In genomic region chr2L:8463144-8464106, dm6 we compare ENCODE assay signal across 1 fruit fly cellular context.
A peak's percentile ranks its signal among the peaks of the same experiment; 100 is the strongest.
TF ChIP-seq lines count a peak whose summit lies in the region.

Gene Agpat2 (minus strand): TSS chr2L:8463994.

TF ChIP-seq in whole organism, embryonic, 481 proteins besides CTCF, POLR2A, EP300 and RAD21 (continued from another document and continues in another):
- no peak for TF ChIP-seq br (optimal IDR thresholded peaks at IDR 0.05; lab: Kevin White, UChicago)
- TF ChIP-seq fd102C (GFP tag; optimal IDR thresholded peaks at IDR 0.05; lab: Kevin White, UChicago) = no peak
- peak; percentile 83 for TF ChIP-seq lmd (GFP tag; IDR thresholded peaks at IDR 0.05; lab: Robert Waterston, UW)
- peak; percentile 30 for TF ChIP-seq da (GFP tag; optimal IDR thresholded peaks at IDR 0.05; lab: Kevin White, UChicago)
- peak; percentile 76 for TF ChIP-seq ranshi (GFP tag; IDR thresholded peaks at IDR 0.05; lab: Robert Waterston, UW)
- TF ChIP-seq Aef1 (GFP tag; IDR thresholded peaks at IDR 0.05; lab: Robert Waterston, UW) = peak; percentile 52
- peak; percentile 81 for TF ChIP-seq caup (GFP tag; optimal IDR thresholded peaks at IDR 0.05; lab: Kevin White, UChicago; ENCODE audit: severe bottlenecking)
- TF ChIP-seq shn (GFP tag; optimal IDR thresholded peaks at IDR 0.05; lab: Kevin White, UChicago) = peak; percentile 76
- no peak for TF ChIP-seq zen2 (GFP tag; IDR thresholded peaks at IDR 0.05; lab: Robert Waterston, UW; ENCODE audit: partially characterized antibody)
- TF ChIP-seq Fer1 (GFP tag; optimal IDR thresholded peaks at IDR 0.05; lab: Kevin White, UChicago) = peak; percentile 90
- peak; percentile 72 for TF ChIP-seq CG3407 (GFP tag; optimal IDR thresholded peaks at IDR 0.05; lab: Kevin White, UChicago)
- TF ChIP-seq CG11723 (GFP tag; optimal IDR thresholded peaks at IDR 0.05; lab: Kevin White, UChicago) = peak; percentile 64
- no peak for TF ChIP-seq ftz-f1 (GFP tag; optimal IDR thresholded peaks at IDR 0.05; lab: Kevin White, UChicago)
- peak; percentile 79 for TF ChIP-seq Max (GFP tag; optimal IDR thresholded peaks at IDR 0.05; lab: Kevin White, UChicago)
- TF ChIP-seq repo (GFP tag; optimal IDR thresholded peaks at IDR 0.05; lab: Kevin White, UChicago) = peak; percentile 59
- peak; percentile 58 for TF ChIP-seq NK7.1 (GFP tag; optimal IDR thresholded peaks at IDR 0.05; lab: Kevin White, UChicago)
- peak; percentile 71 for TF ChIP-seq Ada2b (GFP tag; IDR thresholded peaks at IDR 0.05; lab: Robert Waterston, UW)
- TF ChIP-seq CG3995 (GFP tag; optimal IDR thresholded peaks at IDR 0.05; lab: Kevin White, UChicago) = peak; percentile 25
- TF ChIP-seq C15 (GFP tag; IDR thresholded peaks at IDR 0.05; lab: Robert Waterston, UW) = 0 out of 3 replicates have a peak, but pooled peaks have one; percentile 30
- peak; percentile 87 for TF ChIP-seq CG4360 (GFP tag; IDR thresholded peaks at IDR 0.05; lab: Robert Waterston, UW)
- peak; percentile 74 for TF ChIP-seq Spps (tag; optimal IDR thresholded peaks at IDR 0.05; lab: Kevin White, UChicago)
- peak; percentile 72 for TF ChIP-seq CG12769 (tag; optimal IDR thresholded peaks at IDR 0.05; lab: Kevin White, UChicago)
- peak; percentile 42 for TF ChIP-seq Deaf1 (tag; optimal IDR thresholded peaks at IDR 0.05; lab: Kevin White, UChicago)
- peak; percentile 83 for TF ChIP-seq bcd (GFP tag; optimal IDR thresholded peaks at IDR 0.05; lab: Kevin White, UChicago)
- TF ChIP-seq CG34422 (GFP tag; IDR thresholded peaks at IDR 0.05; lab: Robert Waterston, UW) = peak; percentile 66; the same call in 2 of the 3 replicates
- TF ChIP-seq CG1792 (GFP tag; optimal IDR thresholded peaks at IDR 0.05; lab: Kevin White, UChicago) = peak; percentile 49
- no peak for TF ChIP-seq pita (GFP tag; optimal IDR thresholded peaks at IDR 0.05; lab: Kevin White, UChicago)
- TF ChIP-seq CG6254 (GFP tag; optimal IDR thresholded peaks at IDR 0.05; lab: Kevin White, UChicago) = peak; percentile 79
- TF ChIP-seq fu2 (GFP tag; optimal IDR thresholded peaks at IDR 0.05; lab: Kevin White, UChicago) = peak; percentile 72
- peak; percentile 87 for TF ChIP-seq CG15269 (tag; optimal IDR thresholded peaks at IDR 0.05; lab: Kevin White, UChicago)
- TF ChIP-seq Dbx (GFP tag; IDR thresholded peaks at IDR 0.05; lab: Robert Waterston, UW) = peak; percentile 61; the same call in 1 of the 3 replicates
- peak; percentile 74 for TF ChIP-seq cas (GFP tag; IDR thresholded peaks at IDR 0.05; lab: Robert Waterston, UW)
- TF ChIP-seq CG18619 (GFP tag; optimal IDR thresholded peaks at IDR 0.05; lab: Kevin White, UChicago) = peak; percentile 78
- TF ChIP-seq Dll (GFP tag; IDR thresholded peaks at IDR 0.05; lab: Robert Waterston, UW; ENCODE audit: partially characterized antibody) = no peak
- TF ChIP-seq Awh (GFP tag; IDR thresholded peaks at IDR 0.05; lab: Robert Waterston, UW) = peak; percentile 51; the same call in 1 of the 2 replicates
- TF ChIP-seq CG33213 (GFP tag; optimal IDR thresholded peaks at IDR 0.05; lab: Kevin White, UChicago) = peak; percentile 68
- peak in 1 of 2 experiments; percentile 38 for TF ChIP-seq crp (GFP tag; optimal IDR thresholded peaks at IDR 0.05; lab: Kevin White, UChicago)
- peak; percentile 71 for TF ChIP-seq Bteb2 (GFP tag; optimal IDR thresholded peaks at IDR 0.05; lab: Kevin White, UChicago)
- TF ChIP-seq NFAT (GFP tag; IDR thresholded peaks at IDR 0.05; lab: Robert Waterston, UW) = 0 out of 2 replicates have a peak, but pooled peaks have one; percentile 26
- peak; percentile 82 for TF ChIP-seq ATbp (GFP tag; optimal IDR thresholded peaks at IDR 0.05; lab: Kevin White, UChicago)
- TF ChIP-seq CG12071 (GFP tag; optimal IDR thresholded peaks at IDR 0.05; lab: Kevin White, UChicago) = peak; percentile 70
- peak; percentile 19 for TF ChIP-seq TFAM (GFP tag; optimal IDR thresholded peaks at IDR 0.05; lab: Kevin White, UChicago)
- TF ChIP-seq dati (GFP tag; IDR thresholded peaks at IDR 0.05; lab: Robert Waterston, UW) = no peak
- no peak for TF ChIP-seq Dref (GFP tag; IDR thresholded peaks at IDR 0.05; lab: Robert Waterston, UW)
- peak; percentile 81 for TF ChIP-seq Side (GFP tag; optimal IDR thresholded peaks at IDR 0.05; lab: Kevin White, UChicago)
- TF ChIP-seq bab2 (GFP tag; optimal IDR thresholded peaks at IDR 0.05; lab: Kevin White, UChicago) = peak; percentile 85
- peak; percentile 67 for TF ChIP-seq en (GFP tag; optimal IDR thresholded peaks at IDR 0.05; lab: Kevin White, UChicago)
- TF ChIP-seq CG14050 (GFP tag; IDR thresholded peaks at IDR 0.05; lab: Robert Waterston, UW) = peak; percentile 74
- TF ChIP-seq nerfin-2 (GFP tag; IDR thresholded peaks at IDR 0.05; lab: Robert Waterston, UW; ENCODE audit: partially characterized antibody) = no peak
- no peak for TF ChIP-seq vnd (GFP tag; IDR thresholded peaks at IDR 0.05; lab: Robert Waterston, UW; ENCODE audit: partially characterized antibody)
- no peak for TF ChIP-seq Sin3A (optimal IDR thresholded peaks at IDR 0.05; lab: Kevin White, UChicago)
- peak; percentile 72 for TF ChIP-seq scrt (GFP tag; optimal IDR thresholded peaks at IDR 0.05; lab: Kevin White, UChicago)
- TF ChIP-seq Six4 (GFP tag; optimal IDR thresholded peaks at IDR 0.05; lab: Kevin White, UChicago) = peak; percentile 79
- TF ChIP-seq CG10274 (GFP tag; optimal IDR thresholded peaks at IDR 0.05; lab: Kevin White, UChicago) = peak; percentile 34
- TF ChIP-seq CG11093 (GFP tag; IDR thresholded peaks at IDR 0.05; lab: Robert Waterston, UW) = peak; percentile 45; the same call in 1 of the 3 replicates
- TF ChIP-seq ro (GFP tag; IDR thresholded peaks at IDR 0.05; lab: Robert Waterston, UW) = 0 out of 2 replicates have a peak, but pooled peaks have one; percentile 20
- peak; percentile 67 for TF ChIP-seq cato (GFP tag; optimal IDR thresholded peaks at IDR 0.05; lab: Kevin White, UChicago; ENCODE audit: borderline replicate concordance)
- peak; percentile 83 for TF ChIP-seq nau (GFP tag; optimal IDR thresholded peaks at IDR 0.05; lab: Kevin White, UChicago)
- TF ChIP-seq HLHmδ (GFP tag; optimal IDR thresholded peaks at IDR 0.05; lab: Kevin White, UChicago) = no peak
- TF ChIP-seq run (tag; optimal IDR thresholded peaks at IDR 0.05; lab: Kevin White, UChicago) = peak; percentile 79
- no peak; the same call in 1 of the 2 replicates for TF ChIP-seq gsb (GFP tag; IDR thresholded peaks at IDR 0.05; lab: Robert Waterston, UW)
- TF ChIP-seq CG3065 (GFP tag; optimal IDR thresholded peaks at IDR 0.05; lab: Kevin White, UChicago) = no peak
- TF ChIP-seq klu (GFP tag; IDR thresholded peaks at IDR 0.05; lab: Robert Waterston, UW) = no peak; the same call in 1 of the 2 replicates
- peak; percentile 92 for TF ChIP-seq gem (tag; optimal IDR thresholded peaks at IDR 0.05; lab: Kevin White, UChicago)
- TF ChIP-seq Tbp (GFP tag; optimal IDR thresholded peaks at IDR 0.05; lab: Kevin White, UChicago) = no peak
- TF ChIP-seq CG4282 (GFP tag; optimal IDR thresholded peaks at IDR 0.05; lab: Kevin White, UChicago) = peak; percentile 34
- no peak for TF ChIP-seq Doc3 (GFP tag; IDR thresholded peaks at IDR 0.05; lab: Robert Waterston, UW; ENCODE audit: partially characterized antibody)
- TF ChIP-seq Chrac-16 (GFP tag; optimal IDR thresholded peaks at IDR 0.05; lab: Kevin White, UChicago) = peak; percentile 84
- TF ChIP-seq eyg (GFP tag; optimal IDR thresholded peaks at IDR 0.05; lab: Kevin White, UChicago) = peak; percentile 61
- TF ChIP-seq CG42726 (GFP tag; IDR thresholded peaks at IDR 0.05; lab: Robert Waterston, UW; ENCODE audit: partially characterized antibody) = no peak
- TF ChIP-seq CG2875 (GFP tag; optimal IDR thresholded peaks at IDR 0.05; lab: Kevin White, UChicago) = peak; percentile 56
- TF ChIP-seq CG34224 (GFP tag; IDR thresholded peaks at IDR 0.05; lab: Robert Waterston, UW; ENCODE audit: partially characterized antibody) = no peak
- peak; percentile 72 for TF ChIP-seq Rfx (GFP tag; IDR thresholded peaks at IDR 0.05; lab: Robert Waterston, UW)
- peak; percentile 78; the same call in 2 of the 3 replicates for TF ChIP-seq CG11695 (GFP tag; IDR thresholded peaks at IDR 0.05; lab: Robert Waterston, UW)
- peak; percentile 71; the same call in 1 of the 3 replicates for TF ChIP-seq H15 (GFP tag; IDR thresholded peaks at IDR 0.05; lab: Robert Waterston, UW)
- TF ChIP-seq sna (GFP tag; IDR thresholded peaks at IDR 0.05; lab: Robert Waterston, UW; ENCODE audit: partially characterized antibody) = no peak
- peak; percentile 45 for TF ChIP-seq trh (GFP tag; optimal IDR thresholded peaks at IDR 0.05; lab: Kevin White, UChicago)
- TF ChIP-seq fru (optimal IDR thresholded peaks at IDR 0.05; lab: Kevin White, UChicago) = no peak
- peak; percentile 83 for TF ChIP-seq grau (tag; optimal IDR thresholded peaks at IDR 0.05; lab: Kevin White, UChicago)
- peak; percentile 81 for TF ChIP-seq ase (GFP tag; IDR thresholded peaks at IDR 0.05; lab: Robert Waterston, UW)
- TF ChIP-seq HmgD (GFP tag; optimal IDR thresholded peaks at IDR 0.05; lab: Kevin White, UChicago) = peak; percentile 20
- TF ChIP-seq al (GFP tag; IDR thresholded peaks at IDR 0.05; lab: Robert Waterston, UW) = no peak
- peak; percentile 87 for TF ChIP-seq dysf (GFP tag; IDR thresholded peaks at IDR 0.05; lab: Robert Waterston, UW)
- peak; percentile 88 for TF ChIP-seq CG18262 (tag; optimal IDR thresholded peaks at IDR 0.05; lab: Kevin White, UChicago)
- TF ChIP-seq CG8290 (GFP tag; optimal IDR thresholded peaks at IDR 0.05; lab: Kevin White, UChicago) = peak; percentile 59
- TF ChIP-seq CG8290 (tag; optimal IDR thresholded peaks at IDR 0.05; lab: Kevin White, UChicago) = peak in 1 of 2 experiments; percentile 58
- TF ChIP-seq ci (GFP tag; IDR thresholded peaks at IDR 0.05; lab: Robert Waterston, UW) = peak; percentile 87
- TF ChIP-seq CG2120 (GFP tag; optimal IDR thresholded peaks at IDR 0.05; lab: Kevin White, UChicago) = peak; percentile 93
- peak; percentile 82 for TF ChIP-seq CG10654 (GFP tag; optimal IDR thresholded peaks at IDR 0.05; lab: Kevin White, UChicago)
- TF ChIP-seq gcm (GFP tag; optimal IDR thresholded peaks at IDR 0.05; lab: Kevin White, UChicago) = peak; percentile 83
- TF ChIP-seq CG3838 (GFP tag; optimal IDR thresholded peaks at IDR 0.05; lab: Kevin White, UChicago) = peak; percentile 55
- peak; percentile 54 for TF ChIP-seq ac (GFP tag; optimal IDR thresholded peaks at IDR 0.05; lab: Kevin White, UChicago)
- no peak for TF ChIP-seq pzg (GFP tag; optimal IDR thresholded peaks at IDR 0.05; lab: Kevin White, UChicago)
- TF ChIP-seq phol (tag; optimal IDR thresholded peaks at IDR 0.05; lab: Kevin White, UChicago) = peak; percentile 85
- peak; percentile 59 for TF ChIP-seq Atf3 (GFP tag; optimal IDR thresholded peaks at IDR 0.05; lab: Kevin White, UChicago)
- no peak for TF ChIP-seq unc-4 (GFP tag; IDR thresholded peaks at IDR 0.05; lab: Robert Waterston, UW; ENCODE audit: partially characterized antibody)
- peak; percentile 74 for TF ChIP-seq CG30431 (GFP tag; optimal IDR thresholded peaks at IDR 0.05; lab: Kevin White, UChicago)
- TF ChIP-seq CG12236 (GFP tag; optimal IDR thresholded peaks at IDR 0.05; lab: Kevin White, UChicago) = peak; percentile 59
- peak; percentile 75 for TF ChIP-seq tx (GFP tag; optimal IDR thresholded peaks at IDR 0.05; lab: Kevin White, UChicago)
- 0 out of 2 replicates have a peak, but pooled peaks have one; percentile 11 for TF ChIP-seq GATAe (GFP tag; conservative IDR thresholded peaks at IDR 0.05; lab: Robert Waterston, UW)
- peak; percentile 81 for TF ChIP-seq stc (GFP tag; IDR thresholded peaks at IDR 0.05; lab: Robert Waterston, UW)
- peak; percentile 56 for TF ChIP-seq NC2α (GFP tag; optimal IDR thresholded peaks at IDR 0.05; lab: Kevin White, UChicago)
- peak; percentile 75 for TF ChIP-seq Dad (GFP tag; optimal IDR thresholded peaks at IDR 0.05; lab: Kevin White, UChicago)
- TF ChIP-seq Bgb (GFP tag; IDR thresholded peaks at IDR 0.05; lab: Robert Waterston, UW; ENCODE audit: partially characterized antibody) = no peak
- TF ChIP-seq Vsx1 (GFP tag; optimal IDR thresholded peaks at IDR 0.05; lab: Kevin White, UChicago) = peak; percentile 48
- TF ChIP-seq CG1602 (GFP tag; optimal IDR thresholded peaks at IDR 0.05; lab: Kevin White, UChicago) = peak; percentile 71
- TF ChIP-seq Elba2 (GFP tag; optimal IDR thresholded peaks at IDR 0.05; lab: Kevin White, UChicago) = no peak
- peak; percentile 44 for TF ChIP-seq emc (GFP tag; optimal IDR thresholded peaks at IDR 0.05; lab: Kevin White, UChicago)
- peak; percentile 69 for TF ChIP-seq ap (GFP tag; IDR thresholded peaks at IDR 0.05; lab: Robert Waterston, UW)
- TF ChIP-seq inv (GFP tag; IDR thresholded peaks at IDR 0.05; lab: Robert Waterston, UW; ENCODE audit: partially characterized antibody) = no peak
- TF ChIP-seq usp (GFP tag; optimal IDR thresholded peaks at IDR 0.05; lab: Kevin White, UChicago) = no peak
- TF ChIP-seq gro (GFP tag; optimal IDR thresholded peaks at IDR 0.05; lab: Kevin White, UChicago) = peak; percentile 69
- peak; percentile 82 for TF ChIP-seq slbo (GFP tag; IDR thresholded peaks at IDR 0.05; lab: Robert Waterston, UW)
- peak; percentile 79 for TF ChIP-seq CG17385 (GFP tag; optimal IDR thresholded peaks at IDR 0.05; lab: Kevin White, UChicago)
- TF ChIP-seq CG14965 (GFP tag; optimal IDR thresholded peaks at IDR 0.05; lab: Kevin White, UChicago; ENCODE audit: borderline replicate concordance) = no peak
- no peak for TF ChIP-seq CG15479 (GFP tag; optimal IDR thresholded peaks at IDR 0.05; lab: Kevin White, UChicago)
- TF ChIP-seq lab (GFP tag; optimal IDR thresholded peaks at IDR 0.05; lab: Kevin White, UChicago) = peak; percentile 93
- TF ChIP-seq CG2678 (tag; optimal IDR thresholded peaks at IDR 0.05; lab: Kevin White, UChicago) = peak; percentile 92
- no peak for TF ChIP-seq hkb (optimal IDR thresholded peaks at IDR 0.05; lab: Kevin White, UChicago)
- peak; percentile 81 for TF ChIP-seq hkb (GFP tag; IDR thresholded peaks at IDR 0.05; lab: Robert Waterston, UW)
- TF ChIP-seq CG2202 (tag; optimal IDR thresholded peaks at IDR 0.05; lab: Kevin White, UChicago) = peak; percentile 69
- TF ChIP-seq BEAF-32 (GFP tag; optimal IDR thresholded peaks at IDR 0.05; lab: Kevin White, UChicago) = no peak
- TF ChIP-seq D (optimal IDR thresholded peaks at IDR 0.05; lab: Kevin White, UChicago) = no peak
- TF ChIP-seq D (GFP tag; optimal IDR thresholded peaks at IDR 0.05; lab: Kevin White, UChicago) = peak; percentile 85
- TF ChIP-seq NfI (GFP tag; optimal IDR thresholded peaks at IDR 0.05; lab: Kevin White, UChicago) = peak; percentile 79
- peak; percentile 87 for TF ChIP-seq CG3281 (GFP tag; optimal IDR thresholded peaks at IDR 0.05; lab: Kevin White, UChicago)
- TF ChIP-seq CG11504 (tag; optimal IDR thresholded peaks at IDR 0.05; lab: Kevin White, UChicago) = peak; percentile 90
- TF ChIP-seq ssp (GFP tag; IDR thresholded peaks at IDR 0.05; lab: Robert Waterston, UW) = peak; percentile 66
- TF ChIP-seq CG11696 (GFP tag; IDR thresholded peaks at IDR 0.05; lab: Robert Waterston, UW) = peak; percentile 64
